Worm (Caenorhabditis elegans): Measurements from ENCODE around the gene che-10.

DNA sequence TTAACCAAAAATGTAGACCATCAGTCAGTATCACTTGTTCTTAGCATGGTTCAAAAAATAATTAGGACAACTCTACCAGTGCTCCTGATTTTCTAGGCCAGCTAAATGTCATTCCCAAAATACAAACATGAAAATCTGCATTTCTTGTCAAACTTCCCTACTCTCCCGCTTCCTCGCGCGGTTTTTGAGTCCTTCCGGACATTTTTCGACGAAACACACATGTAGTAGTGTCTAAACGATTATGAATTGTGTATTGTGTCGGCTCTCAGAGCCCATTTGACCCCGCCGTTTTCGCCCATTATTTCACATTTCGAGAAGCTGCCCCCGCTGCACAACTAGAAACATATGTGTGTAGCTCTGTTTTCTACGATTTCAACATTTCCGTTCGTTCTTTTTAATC lies 11.5 kb downstream of the che-10 start, which contains the start of gene F35D11.1:
- TF ChIP-seq ets-7 (tag; optimal IDR thresholded peaks at IDR 0.05): no peak
- no peak for TF ChIP-seq scrt-1 (GFP tag; IDR thresholded peaks at IDR 0.05)
- TF ChIP-seq tbx-11 (GFP tag; IDR thresholded peaks at IDR 0.05): no peak
- TF ChIP-seq ama-1 (optimal IDR thresholded peaks at IDR 0.05): no peak
